Worm (Caenorhabditis elegans) whole organism, L1 larva: ENCODE results near the gene sdc-3.
A peak's percentile ranks its signal among the peaks of the same experiment; 100 is the strongest.

Experiments used
- F16B12.6 ChIP-seq: fragments of 150-350 bp; optimal IDR thresholded peaks from 2 replicates; lab custom pipeline; 2014; ENCODE audit warnings: missing biosample characterization, missing genetic modification characterization
- aha-1 ChIP-seq: fragments of 150-350 bp; optimal IDR thresholded peaks from 2 replicates; lab custom pipeline; 2014; ENCODE audit warnings: missing biosample characterization, missing genetic modification characterization
- ceh-63 ChIP-seq: fragments of 200-800 bp; sonication (Bioruptor generic); optimal IDR thresholded peaks from 2 replicates; lab custom pipeline; 2018; ENCODE audit warnings: mild to moderate bottlenecking, missing genetic modification characterization, missing compliant biosample characterization
- ceh-8 ChIP-seq: fragments of 200-800 bp; sonication (Bioruptor generic); optimal IDR thresholded peaks from 2 replicates; lab custom pipeline; 2018; ENCODE audit warnings: mild to moderate bottlenecking, missing genetic modification characterization, moderate library complexity, missing compliant biosample characterization
- ces-1 ChIP-seq: fragments of 150-350 bp; optimal IDR thresholded peaks from 2 replicates; lab custom pipeline; 2014; ENCODE audit warnings: missing biosample characterization, missing genetic modification reagents, missing genetic modification characterization
- dpl-1 ChIP-seq, 3 experiments: fragments of 150-350 bp in 2 of 3; sonication (generic microtip) in 1 of 3; optimal IDR thresholded peaks; 2 replicates each; lab custom pipeline; 2014 to 2017; ENCODE audit warnings: missing biosample characterization in 3 of 3, missing genetic modification characterization in 3 of 3, missing genetic modification reagents in 3 of 3
- dsc-1 ChIP-seq: sonication (generic microtip); optimal IDR thresholded peaks from 2 replicates; lab custom pipeline; 2016; ENCODE audit warnings: mild to moderate bottlenecking, missing genetic modification characterization, missing compliant biosample characterization
- efl-1 ChIP-seq, 4 experiments: fragments of 150-350 bp; optimal IDR thresholded peaks in 3 of 4; peaks in 1 of 4; 1 replicate in 1 of 4; 2 replicates in 3 of 4; lab custom pipeline; 2014; ENCODE audit warnings: missing biosample characterization in 2 of 4, missing genetic modification characterization in 2 of 4, missing genetic modification reagents in 2 of 4
- efl-3 ChIP-seq: fragments of 200-800 bp; sonication (Bioruptor generic); optimal IDR thresholded peaks from 2 replicates; lab custom pipeline; 2018; ENCODE audit warnings: mild to moderate bottlenecking, missing genetic modification characterization, missing compliant biosample characterization
- egl-13 ChIP-seq: sonication (generic microtip); optimal IDR thresholded peaks from 2 replicates; lab custom pipeline; 2016; ENCODE audit warnings: missing genotype, missing genetic modification reagents, missing genetic modification characterization, missing compliant biosample characterization
- egl-27 ChIP-seq, 2 experiments: fragments of 150-350 bp in 1 of 2; sonication (generic microtip); optimal IDR thresholded peaks; 3 replicates each; lab custom pipeline; 2017 to 2018; ENCODE audit warnings: missing biosample characterization in 2 of 2, missing genetic modification characterization in 2 of 2, missing genetic modification reagents in 2 of 2
- fkh-4 ChIP-seq: sonication (generic microtip); optimal IDR thresholded peaks from 2 replicates; lab custom pipeline; 2016; ENCODE audit warnings: missing compliant biosample characterization, missing genetic modification characterization, borderline replicate concordance
- grh-1 ChIP-seq: fragments of 200-800 bp; sonication (Bioruptor generic); IDR thresholded peaks from 2 replicates; pipeline ENCODE4 v1.3.6; 2022; ENCODE audit warnings: missing genetic modification reagents, missing genetic modification characterization, missing compliant biosample characterization
- hlh-4 ChIP-seq: sonication (generic microtip); optimal IDR thresholded peaks from 2 replicates; lab custom pipeline; 2016; ENCODE audit warnings: mild to moderate bottlenecking, missing genetic modification characterization, missing compliant biosample characterization
- hpl-2 ChIP-seq: fragments of 150-350 bp; optimal IDR thresholded peaks from 2 replicates; lab custom pipeline; 2014; ENCODE audit warnings: missing biosample characterization, missing genetic modification reagents, missing genetic modification characterization
- isw-1 ChIP-seq: fragments of 200-800 bp; sonication (Bioruptor generic); IDR thresholded peaks from 2 replicates; pipeline ENCODE4 v1.3.6; 2022; ENCODE audit warnings: missing genetic modification characterization, missing compliant biosample characterization
- lin-13 ChIP-seq: fragments of 150-350 bp; optimal IDR thresholded peaks from 2 replicates; lab custom pipeline; 2014; ENCODE audit warnings: missing biosample characterization, missing genetic modification reagents, missing genetic modification characterization
- lin-35 ChIP-seq, 2 experiments: fragments of 150-350 bp; optimal IDR thresholded peaks; 2 replicates each; lab custom pipeline; 2014; ENCODE audit warnings: missing biosample characterization in 2 of 2, missing genetic modification characterization in 2 of 2, missing genetic modification reagents in 2 of 2
- lir-3 ChIP-seq: sonication (generic microtip); optimal IDR thresholded peaks from 2 replicates; lab custom pipeline; 2016; ENCODE audit warnings: mild to moderate bottlenecking, missing genetic modification characterization, moderate library complexity, missing compliant biosample characterization; ENCODE audit not compliant: poor library complexity
- mef-2 ChIP-seq: fragments of 150-350 bp; optimal IDR thresholded peaks from 2 replicates; lab custom pipeline; 2014; ENCODE audit warnings: missing biosample characterization, missing genetic modification characterization
- nhr-76 ChIP-seq: sonication (generic microtip); optimal IDR thresholded peaks from 2 replicates; lab custom pipeline; 2017; ENCODE audit warnings: missing biosample characterization, missing genetic modification characterization
- nhr-77 ChIP-seq: fragments of 150-350 bp; optimal IDR thresholded peaks from 2 replicates; lab custom pipeline; 2014; ENCODE audit warnings: missing biosample characterization, missing genetic modification characterization
- nhr-84 ChIP-seq: sonication (generic microtip); optimal IDR thresholded peaks from 2 replicates; lab custom pipeline; 2017; ENCODE audit warnings: missing biosample characterization, missing genetic modification characterization
- nhr-85 ChIP-seq: sonication (generic microtip); peaks from one replicate; lab custom pipeline; 2016; ENCODE audit warnings: missing genetic modification characterization, inconsistent platforms, missing compliant biosample characterization
- nhr-90 ChIP-seq: sonication (generic microtip); optimal IDR thresholded peaks from 2 replicates; lab custom pipeline; 2016; ENCODE audit warnings: mild to moderate bottlenecking, missing genetic modification characterization, missing compliant biosample characterization; ENCODE audit not compliant: poor library complexity
- skn-1 ChIP-seq: fragments of 150-350 bp; optimal IDR thresholded peaks from 2 replicates; lab custom pipeline; 2014; ENCODE audit warnings: missing biosample characterization, missing genetic modification characterization
- sup-37 ChIP-seq: fragments of 200-800 bp; sonication (Bioruptor generic); optimal IDR thresholded peaks from 2 replicates; lab custom pipeline; 2018; ENCODE audit warnings: mild to moderate bottlenecking, missing genetic modification characterization, missing compliant biosample characterization
- swsn-7 ChIP-seq: sonication (generic microtip); optimal IDR thresholded peaks from 2 replicates; lab custom pipeline; 2016; ENCODE audit warnings: missing genetic modification characterization, missing compliant biosample characterization
- unc-30 ChIP-seq: sonication (generic microtip); optimal IDR thresholded peaks from 2 replicates; lab custom pipeline; 2017; ENCODE audit warnings: missing biosample characterization, missing genetic modification characterization
- unc-62 ChIP-seq: fragments of 150-350 bp; optimal IDR thresholded peaks from 2 replicates; lab custom pipeline; 2014; ENCODE audit warnings: missing biosample characterization, missing genetic modification reagents, missing genetic modification characterization
- unc-86 ChIP-seq: sonication (generic microtip); optimal IDR thresholded peaks from 2 replicates; lab custom pipeline; 2016; ENCODE audit warnings: missing genetic modification characterization, missing compliant biosample characterization
- unc-98 ChIP-seq: fragments of 200-800 bp; sonication (Bioruptor generic); IDR thresholded peaks from 2 replicates; pipeline ENCODE4 v1.3.6; 2022; ENCODE audit warnings: missing genetic modification characterization, missing compliant biosample characterization
- vab-15 ChIP-seq: sonication (generic microtip); optimal IDR thresholded peaks from 2 replicates; lab custom pipeline; 2017; ENCODE audit warnings: missing genotype, mild to moderate bottlenecking, missing genetic modification characterization, missing compliant biosample characterization
- ztf-11 ChIP-seq, 2 experiments: sonication (generic microtip); optimal IDR thresholded peaks; 2 replicates each; lab custom pipeline; 2016 to 2017; ENCODE audit warnings: missing genetic modification characterization in 2 of 2, missing biosample characterization in 1 of 2, missing compliant biosample characterization in 1 of 2

The sdc-3 gene

ce11 chrV:15059534-15059933 is 11.5 kb upstream of the sdc-3 start, which contains the start of the genes mcm-3 and C25D7.15 (continued):
- TF ChIP-seq hpl-2, result no peak
- no peak for TF ChIP-seq vab-15
- no peak for TF ChIP-seq unc-86
- no peak for TF ChIP-seq lir-3 (tag; lab: Kevin White, UChicago)
- TF ChIP-seq nhr-90 (tag; lab: Kevin White, UChicago), result peak; percentile 41
- no peak for TF ChIP-seq nhr-77 (tag; lab: Kevin White, UChicago)
- no peak for TF ChIP-seq ztf-11 (tag; optimal IDR thresholded peaks at IDR 0.05; lab: Kevin White, UChicago)

- no peak for TF ChIP-seq ces-1
- no peak for TF ChIP-seq efl-1 (optimal IDR thresholded peaks at IDR 0.05; lab: Kevin White, UChicago)
- TF ChIP-seq efl-1 (GFP tag; optimal IDR thresholded peaks at IDR 0.05 in 1 of 2; lab: Kevin White, UChicago), result peak in 1 of 2 experiments; percentile 87
- TF ChIP-seq grh-1 (GFP tag; lab: Robert Waterston, UW), result 0 out of 2 replicates have a peak, but pooled peaks have one; percentile 2
Observed at ce11 chrV:15058965-15059364, 11.0 kb upstream of the sdc-3 start.

- TF ChIP-seq isw-1 (GFP tag; lab: Robert Waterston, UW) (no peak), nhr-85 (tag; lab: Kevin White, UChicago) (peak; percentile 34)
Observed at ce11 chrV:15058423-15058822, 10.4 kb upstream of the sdc-3 start.

ce11 chrV:15057724-15058123 is 9.7 kb upstream of the sdc-3 start:
- TF ChIP-seq dsc-1 (tag; lab: Kevin White, UChicago), result no peak
- TF ChIP-seq unc-30 (tag; lab: Kevin White, UChicago), result no peak
- TF ChIP-seq swsn-7 (tag; lab: Kevin White, UChicago), result no peak

DNA sequence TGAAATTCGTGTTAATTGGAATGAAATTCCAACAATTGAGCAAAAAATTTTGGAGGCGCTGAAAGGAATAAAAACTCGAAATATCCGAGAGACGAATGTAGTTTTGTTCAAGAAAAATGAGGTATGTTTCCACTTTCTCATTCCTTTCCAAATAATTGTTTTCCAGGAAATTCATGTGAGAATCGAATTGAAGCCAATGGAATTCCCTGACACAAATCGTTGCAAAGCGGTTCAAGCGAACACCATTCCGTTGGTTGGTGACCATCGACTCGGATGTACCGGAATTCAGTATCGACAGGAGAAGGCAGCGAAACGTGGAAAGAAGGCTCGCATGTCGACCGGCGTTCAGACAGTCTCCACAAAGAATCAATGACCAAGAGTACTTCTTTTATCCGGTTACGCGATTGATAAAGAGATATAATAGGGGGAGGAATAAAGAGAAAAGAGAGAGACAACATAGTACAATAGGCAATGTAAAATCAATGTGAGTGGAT is 8.4 kb upstream of the sdc-3 start:
- no peak for TF ChIP-seq unc-98 (GFP tag; lab: Robert Waterston, UW)
- no peak for TF ChIP-seq egl-27 (tag; optimal IDR thresholded peaks at IDR 0.05; lab: Kevin White, UChicago)
- no peak for TF ChIP-seq aha-1 (tag; lab: Kevin White, UChicago)
- no peak for TF ChIP-seq hlh-4 (tag; lab: Kevin White, UChicago)
- TF ChIP-seq nhr-84 (tag; lab: Kevin White, UChicago), result no peak
- no peak for TF ChIP-seq ceh-8
- TF ChIP-seq F16B12.6 (tag; lab: Kevin White, UChicago), result no peak
- TF ChIP-seq sup-37 (GFP tag; lab: Kevin White, UChicago), result no peak
- no peak for TF ChIP-seq egl-13 (tag; lab: Kevin White, UChicago)
- no peak for TF ChIP-seq unc-62 (GFP tag; lab: Kevin White, UChicago)
- no peak for TF ChIP-seq efl-3
- no peak for TF ChIP-seq ztf-11 (tag; optimal IDR thresholded peaks at IDR 0.05; lab: Kevin White, UChicago)
- TF ChIP-seq lin-35 (GFP tag; optimal IDR thresholded peaks at IDR 0.05; lab: Kevin White, UChicago), result no peak
- TF ChIP-seq nhr-76 (tag; lab: Kevin White, UChicago), result no peak
- TF ChIP-seq ceh-63, result no peak
- no peak for TF ChIP-seq lin-13 (GFP tag; lab: Kevin White, UChicago)
- TF ChIP-seq skn-1 (tag; lab: Kevin White, UChicago), result no peak
- no peak for TF ChIP-seq dpl-1 (GFP tag; optimal IDR thresholded peaks at IDR 0.05; lab: Kevin White, UChicago)
- TF ChIP-seq mef-2 (tag; lab: Kevin White, UChicago), result no peak

DNA sequence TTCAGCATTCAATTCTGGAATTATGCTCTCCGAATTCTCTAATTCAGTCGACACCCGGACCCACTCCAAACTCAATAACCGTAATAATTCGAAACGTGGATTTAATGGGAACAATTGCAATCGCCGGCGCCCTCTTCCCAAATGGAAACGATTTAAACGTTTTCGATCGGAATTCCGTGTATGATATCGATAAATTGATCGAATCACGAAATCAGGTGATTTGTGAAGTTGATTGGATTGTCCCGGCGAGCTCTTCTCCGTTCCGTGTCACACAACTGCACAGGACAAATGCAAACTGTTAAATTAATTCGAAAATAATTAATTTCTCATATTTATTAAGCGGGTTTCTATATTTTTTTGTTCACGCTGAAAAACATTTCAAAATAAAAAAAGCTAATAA is 7.9 kb upstream of the sdc-3 start, which contains the start of gene C25D7.16:
Gene C25D7.16, plus strand, starts transcription at position 301 of the 400 bp plus-strand sequence.
- TF ChIP-seq lir-3 (tag; lab: Kevin White, UChicago) (no peak), efl-1 (optimal IDR thresholded peaks at IDR 0.05; lab: Kevin White, UChicago) (no peak), efl-1 (GFP tag; optimal IDR thresholded peaks at IDR 0.05 in 1 of 2; lab: Kevin White, UChicago) (peak in 1 of 2 experiments; percentile 49), fkh-4 (tag; lab: Kevin White, UChicago) (no peak)
- TF ChIP-seq, all 84 proteins: peak for 1
